Worm (Caenorhabditis elegans) whole organism, mixed stage, embryonic: ENCODE results near the gene srh-181.
"Not testable (repeated sequence)": the region's sequence is repeated elsewhere in the genome, so short reads cannot be mapped to it uniquely, and the experiment has no call there.

ENCODE experiments used
- flh-1 ChIP-seq: fragments of 200-800 bp; sonication (Bioruptor generic); optimal IDR thresholded peaks from 2 replicates; lab custom pipeline; 2018; ENCODE audit warnings: mild to moderate bottlenecking, missing genetic modification characterization, moderate library complexity, missing compliant biosample characterization
- lin-32 ChIP-seq: fragments of 200-800 bp; sonication (Bioruptor generic); optimal IDR thresholded peaks from 2 replicates; lab custom pipeline; 2018; ENCODE audit warnings: mild to moderate bottlenecking, missing genetic modification characterization, missing compliant biosample characterization
- ztf-11 ChIP-seq: fragments of 150-350 bp; optimal IDR thresholded peaks from 2 replicates; lab custom pipeline; 2014; ENCODE audit warnings: missing biosample characterization, missing genetic modification characterization

- TF ChIP-seq ztf-11 (tag; lab: Kevin White, UChicago); lin-32 (GFP tag; lab: Kevin White, UChicago); flh-1 (GFP tag; lab: Kevin White, UChicago): not testable (repeated sequence)
Measured at ce11 chrV:18439469-18439868, 34.9 kb upstream of the srh-181 start, which contains the start of gene ZK262.9.
